Fruit fly (Drosophila melanogaster) whole organism, adult: ENCODE data around the gene Npc2h.

ENCODE experiments used
- CG14711 ChIP-seq: fragments of 200-800 bp; sonication (Bioruptor generic); optimal IDR thresholded peaks from 2 replicates; lab custom pipeline; 2018; ENCODE audit warnings: missing biosample characterization, mild to moderate bottlenecking, missing genetic modification characterization, moderate library complexity
- CG33017 ChIP-seq: fragments of 200-800 bp; sonication (Bioruptor generic); optimal IDR thresholded peaks from 2 replicates; lab custom pipeline; 2018; ENCODE audit warnings: missing biosample characterization, mild to moderate bottlenecking, missing genetic modification characterization, moderate library complexity
- CG7045 ChIP-seq: fragments of 200-800 bp; sonication (Bioruptor generic); optimal IDR thresholded peaks from 2 replicates; lab custom pipeline; 2017; ENCODE audit warnings: missing biosample characterization, mild to moderate bottlenecking, missing genetic modification characterization
- CG7101 ChIP-seq: fragments of 200-800 bp; sonication (Bioruptor generic); optimal IDR thresholded peaks from 2 replicates; lab custom pipeline; 2018; ENCODE audit warnings: missing biosample characterization, mild to moderate bottlenecking, missing genetic modification characterization, moderate library complexity
- Crg-1 ChIP-seq: fragments of 200-800 bp; sonication (Bioruptor generic); optimal IDR thresholded peaks from 2 replicates; lab custom pipeline; 2016; ENCODE audit warnings: missing biosample characterization, missing genetic modification characterization
- Hr96 ChIP-seq: fragments of 200-800 bp; sonication (Bioruptor generic); optimal IDR thresholded peaks from 2 replicates; lab custom pipeline; 2016; ENCODE audit warnings: missing biosample characterization, missing genetic modification characterization
- Mnt ChIP-seq: fragments of 200-800 bp; sonication (Bioruptor generic); optimal IDR thresholded peaks from 2 replicates; lab custom pipeline; 2016; ENCODE audit warnings: missing biosample characterization, mild to moderate bottlenecking, missing genetic modification characterization
- kay ChIP-seq: fragments of 200-800 bp; sonication (Bioruptor generic); peaks from one replicate; lab custom pipeline; 2016; ENCODE audit warnings: missing biosample characterization, missing genetic modification characterization, borderline replicate concordance
- ovo ChIP-seq: fragments of 200-800 bp; sonication (Bioruptor generic); optimal IDR thresholded peaks from 2 replicates; lab custom pipeline; 2016; ENCODE audit warnings: missing biosample characterization, missing genetic modification characterization
- pad ChIP-seq: fragments of 200-800 bp; sonication (Bioruptor generic); optimal IDR thresholded peaks from 3 replicates; lab custom pipeline; 2017; ENCODE audit warnings: missing biosample characterization, missing genetic modification characterization, mild to moderate bottlenecking, moderate library complexity, missing genetic modification reagents

DNA sequence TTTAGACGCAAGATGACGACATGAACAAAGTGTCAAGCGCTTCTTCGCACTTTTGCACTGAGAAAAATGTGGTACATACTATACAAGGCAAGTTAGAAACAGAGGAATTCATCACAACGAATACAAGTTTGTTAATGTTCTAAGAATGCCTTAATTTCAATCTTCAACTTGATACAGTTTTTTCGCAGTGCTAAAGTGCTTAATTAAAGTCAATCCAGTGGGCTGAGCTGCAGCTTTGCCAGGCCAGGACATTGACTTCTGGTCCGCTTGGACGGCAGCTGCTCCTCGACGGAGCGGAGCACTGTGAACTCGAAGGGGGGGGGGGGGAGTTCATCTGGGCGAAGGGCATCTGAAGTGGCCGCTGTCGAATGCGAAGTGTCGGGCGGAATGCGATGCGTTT is 10.1 kb upstream of the Npc2h start:
- no peak for TF ChIP-seq CG7101 (tag; lab: Kevin White, UChicago)
- no peak for TF ChIP-seq CG7045
- no peak for TF ChIP-seq pad
- TF ChIP-seq Mnt (GFP tag; lab: Kevin White, UChicago): no peak
- no peak for TF ChIP-seq ovo (GFP tag; lab: Kevin White, UChicago)
- TF ChIP-seq Hr96: no peak
- no peak for TF ChIP-seq CG33017 (tag; lab: Kevin White, UChicago)
- TF ChIP-seq CG14711 (tag; lab: Kevin White, UChicago): no peak
- no peak for TF ChIP-seq Crg-1 (GFP tag; lab: Kevin White, UChicago)
- TF ChIP-seq kay (GFP tag; lab: Kevin White, UChicago): no peak
